Fruit fly (Drosophila melanogaster) S2 (cell line): Measurements from ENCODE around the gene CG7168.

Experiments
- CG8478 ChIP-seq: fragments of >200 bp; optimal IDR thresholded peaks from 2 replicates; lab custom pipeline; 2018
- CTCF ChIP-seq, 2 experiments: fragments of >200 bp; optimal IDR thresholded peaks; 2 replicates each; lab custom pipeline; 2018

DNA sequence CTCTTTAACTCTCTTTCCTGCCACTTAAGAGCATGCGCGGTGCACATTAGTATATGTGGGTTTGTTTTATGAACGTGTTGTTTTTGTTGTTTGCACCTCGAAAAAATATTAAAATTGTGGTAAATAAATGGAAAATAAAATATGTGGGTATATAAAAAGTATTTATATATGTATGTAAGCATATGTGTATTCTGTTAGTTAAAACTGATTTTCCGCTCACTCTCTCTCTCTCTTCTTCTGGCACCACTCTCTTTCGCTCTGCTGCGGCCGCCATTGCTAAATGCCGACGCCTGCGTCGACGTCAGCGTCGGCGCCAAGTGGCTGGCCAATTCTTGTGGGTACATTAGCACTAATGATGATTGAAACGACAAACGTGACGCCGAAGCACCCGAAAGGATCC is 39.4 kb upstream of the CG7168 start:
- TF ChIP-seq CG8478 (no peak), CTCF (optimal IDR thresholded peaks at IDR 0.05; lab: Kevin White, UChicago) (no peak)
